Fruit fly (Drosophila melanogaster): ENCODE measurements around the gene klar.

Gene klar

dm6 chr3L:511755-512209 lies 28.6 kb downstream of the klar start (continued):
- TF ChIP-seq Ets21C (GFP tag; optimal IDR thresholded peaks at IDR 0.05) (no peak), fd85E (GFP tag; optimal IDR thresholded peaks at IDR 0.05) (no peak), CG11294 (GFP tag; IDR thresholded peaks at IDR 0.05) (no peak), Ets96B (tag; optimal IDR thresholded peaks at IDR 0.05) (no peak), pdm3 (GFP tag; optimal IDR thresholded peaks at IDR 0.05) (peak; percentile 21), CG11902 (GFP tag; optimal IDR thresholded peaks at IDR 0.05) (no peak), lz (GFP tag; optimal IDR thresholded peaks at IDR 0.05) (peak; percentile 20), net (GFP tag; optimal IDR thresholded peaks at IDR 0.05) (no peak), CG6854 (GFP tag; optimal IDR thresholded peaks at IDR 0.05) (no peak), cyc (GFP tag; optimal IDR thresholded peaks at IDR 0.05) (peak; percentile 34), Sox14 (GFP tag; optimal IDR thresholded peaks at IDR 0.05) (no peak), CG6163 (GFP tag; IDR thresholded peaks at IDR 0.05) (no peak), CG10669 (GFP tag; optimal IDR thresholded peaks at IDR 0.05) (no peak), CG6276 (GFP tag; optimal IDR thresholded peaks at IDR 0.05) (no peak), topi (GFP tag; optimal IDR thresholded peaks at IDR 0.05) (peak; percentile 44), Blimp-1 (GFP tag; optimal IDR thresholded peaks at IDR 0.05) (no peak), achi (GFP tag; optimal IDR thresholded peaks at IDR 0.05) (no peak), spab (GFP tag; optimal IDR thresholded peaks at IDR 0.05) (no peak), CG8319 (GFP tag; optimal IDR thresholded peaks at IDR 0.05) (no peak), svp (GFP tag) (peak; percentile 82), dac (GFP tag; optimal IDR thresholded peaks at IDR 0.05) (no peak), CG7368 (GFP tag; optimal IDR thresholded peaks at IDR 0.05) (no peak), CG3919 (GFP tag; optimal IDR thresholded peaks at IDR 0.05) (no peak), vri (GFP tag; optimal IDR thresholded peaks at IDR 0.05) (peak; percentile 68), OdsH (GFP tag; optimal IDR thresholded peaks at IDR 0.05) (no peak), CG4318 (GFP tag; optimal IDR thresholded peaks at IDR 0.05) (no peak), eg (GFP tag; IDR thresholded peaks at IDR 0.05) (peak; percentile 55; the same call in 1 of the 3 replicates), CG34406 (GFP tag; optimal IDR thresholded peaks at IDR 0.05) (no peak), CG31627 (GFP tag; optimal IDR thresholded peaks at IDR 0.05) (peak; percentile 17), CG1621 (tag; optimal IDR thresholded peaks at IDR 0.05) (no peak), Eip78C (GFP tag) (peak; percentile 45), fkh (GFP tag; optimal IDR thresholded peaks at IDR 0.05) (no peak), dsx (GFP tag; optimal IDR thresholded peaks at IDR 0.05; ENCODE audit: poor library complexity, severe bottlenecking) (no peak), Eip93F (GFP tag; optimal IDR thresholded peaks at IDR 0.05) (peak; percentile 81), Gug (GFP tag; IDR thresholded peaks at IDR 0.05) (no peak), Smox (GFP tag; optimal IDR thresholded peaks at IDR 0.05) (peak; percentile 53), Sox102F (GFP tag; optimal IDR thresholded peaks at IDR 0.05) (peak; percentile 45), CG11762 (GFP tag; optimal IDR thresholded peaks at IDR 0.05; ENCODE audit: insufficient read depth) (no peak), fd59A (GFP tag; optimal IDR thresholded peaks at IDR 0.05) (no peak), CG10631 (GFP tag; optimal IDR thresholded peaks at IDR 0.05) (no peak), Eip75B (GFP tag; optimal IDR thresholded peaks at IDR 0.05) (no peak), Hr38 (GFP tag; optimal IDR thresholded peaks at IDR 0.05) (no peak), CG3032 (tag; optimal IDR thresholded peaks at IDR 0.05) (no peak), Sox15 (GFP tag; optimal IDR thresholded peaks at IDR 0.05) (no peak), salr (GFP tag; optimal IDR thresholded peaks at IDR 0.05) (no peak)

All from whole organism, prepupa.